Fruit fly (Drosophila melanogaster) whole organism, embryonic: ENCODE results near the gene CG16956.

Experiments
- Asciz ChIP-seq: fragments of 200-800 bp; sonication (Bioruptor generic); optimal IDR thresholded peaks from 2 replicates; lab custom pipeline; 2017; ENCODE audit warnings: missing biosample characterization, mild to moderate bottlenecking, missing genetic modification characterization, missing genetic modification reagents
- B-H1 ChIP-seq: fragments of 200-800 bp; sonication (Bioruptor generic); IDR thresholded peaks from 3 replicates; pipeline ENCODE4 v1.3.6; 2022; ENCODE audit warnings: missing biosample characterization, missing genetic modification characterization
- Blimp-1 ChIP-seq: fragments of 200-800 bp; sonication (Bioruptor generic); optimal IDR thresholded peaks from 3 replicates; lab custom pipeline; 2018; ENCODE audit warnings: missing biosample characterization, missing genetic modification characterization, mild to moderate bottlenecking, moderate library complexity, missing genetic modification reagents
- CG10209 ChIP-seq: fragments of 200-800 bp; sonication (Bioruptor generic); optimal IDR thresholded peaks from 3 replicates; lab custom pipeline; 2017; ENCODE audit warnings: missing biosample characterization, mild to moderate bottlenecking, missing genetic modification characterization, missing genetic modification reagents
- CG10431 ChIP-seq: fragments of 200-800 bp; sonication (Bioruptor generic); optimal IDR thresholded peaks from 3 replicates; lab custom pipeline; 2018; ENCODE audit warnings: missing biosample characterization, mild to moderate bottlenecking, missing genetic modification characterization
- CG10462 ChIP-seq: fragments of 200-800 bp; sonication (Bioruptor generic); optimal IDR thresholded peaks from 2 replicates; lab custom pipeline; 2016; ENCODE audit warnings: missing biosample characterization, missing genetic modification characterization
- CG11696 ChIP-seq: fragments of 200-800 bp; sonication (Bioruptor generic); IDR thresholded peaks from 2 replicates; pipeline ENCODE4 v1.3.6; 2022; ENCODE audit warnings: missing biosample characterization, missing genetic modification characterization
- CG14667 ChIP-seq: fragments of 200-800 bp; sonication (Bioruptor generic); IDR thresholded peaks from 2 replicates; pipeline ENCODE4 v1.3.6; 2022; ENCODE audit warnings: missing biosample characterization, missing genetic modification characterization
- CG17568 ChIP-seq: fragments of 200-800 bp; sonication (Bioruptor generic); optimal IDR thresholded peaks from 2 replicates; lab custom pipeline; 2018; ENCODE audit warnings: missing biosample characterization, mild to moderate bottlenecking, missing genetic modification characterization, moderate library complexity
- CG18599 ChIP-seq: fragments of 200-800 bp; sonication (Bioruptor generic); optimal IDR thresholded peaks from 3 replicates; lab custom pipeline; 2017; ENCODE audit warnings: missing biosample characterization, missing genetic modification characterization, mild to moderate bottlenecking, moderate library complexity, missing genetic modification reagents
- CG2889 ChIP-seq: fragments of 200-800 bp; sonication (Bioruptor generic); IDR thresholded peaks from 3 replicates; pipeline ENCODE4 v1.3.6; 2022; ENCODE audit warnings: missing biosample characterization, missing genetic modification characterization
- CG31365 ChIP-seq: fragments of 200-800 bp; sonication (Bioruptor generic); optimal IDR thresholded peaks from 2 replicates; lab custom pipeline; 2018; ENCODE audit warnings: missing biosample characterization, mild to moderate bottlenecking, missing genetic modification characterization
- CG32772 ChIP-seq: fragments of 200-800 bp; sonication (Bioruptor generic); IDR thresholded peaks from 2 replicates; pipeline ENCODE4 v1.3.6; 2022; ENCODE audit warnings: missing biosample characterization, missing genetic modification characterization
- CG3838 ChIP-seq: fragments of 200-800 bp; sonication (Bioruptor generic); optimal IDR thresholded peaks from 3 replicates; lab custom pipeline; 2016; ENCODE audit warnings: missing biosample characterization, missing genetic modification characterization
- CG3847 ChIP-seq: fragments of 200-800 bp; sonication (Bioruptor generic); IDR thresholded peaks from 2 replicates; pipeline ENCODE4 v1.3.6; 2022; ENCODE audit warnings: missing biosample characterization, missing genetic modification characterization
- CG4854 ChIP-seq: fragments of 200-800 bp; sonication (Bioruptor generic); optimal IDR thresholded peaks from 2 replicates; lab custom pipeline; 2016; ENCODE audit warnings: missing biosample characterization, missing genetic modification characterization, inconsistent platforms
- CG7987 ChIP-seq: fragments of 200-800 bp; sonication (Bioruptor generic); optimal IDR thresholded peaks from 2 replicates; lab custom pipeline; 2018; ENCODE audit warnings: missing biosample characterization, mild to moderate bottlenecking, missing genetic modification characterization, moderate library complexity
- CG9609 ChIP-seq: fragments of 200-800 bp; sonication (Bioruptor generic); optimal IDR thresholded peaks from 3 replicates; lab custom pipeline; 2016; ENCODE audit warnings: missing biosample characterization, missing genetic modification characterization
- Dad ChIP-seq: fragments of 200-800 bp; sonication (Bioruptor generic); optimal IDR thresholded peaks from 3 replicates; lab custom pipeline; 2016; ENCODE audit warnings: missing biosample characterization, missing genetic modification characterization
- Fer2 ChIP-seq: fragments of 200-800 bp; sonication (Bioruptor generic); optimal IDR thresholded peaks from 2 replicates; lab custom pipeline; 2018; ENCODE audit warnings: missing biosample characterization, mild to moderate bottlenecking, missing genetic modification characterization, moderate library complexity
- GATAe ChIP-seq: fragments of 200-800 bp; sonication (Bioruptor generic); conservative IDR thresholded peaks from 2 replicates; pipeline ENCODE4 v1.3.6; 2022; ENCODE audit warnings: missing biosample characterization, missing genetic modification characterization
- HHEX ChIP-seq: fragments of 200-800 bp; sonication (Bioruptor generic); optimal IDR thresholded peaks from 3 replicates; lab custom pipeline; 2017; ENCODE audit warnings: missing biosample characterization, mild to moderate bottlenecking, missing genetic modification characterization, missing genetic modification reagents
- HLH54F ChIP-seq: fragments of 200-800 bp; sonication (Bioruptor generic); optimal IDR thresholded peaks from 3 replicates; lab custom pipeline; 2016; ENCODE audit warnings: missing biosample characterization, missing genetic modification characterization
- Hr39 ChIP-seq: fragments of >200 bp; optimal IDR thresholded peaks from 2 replicates; lab custom pipeline; 2017
- Jarid2 ChIP-seq: fragments of 200-800 bp; sonication (Bioruptor generic); optimal IDR thresholded peaks from 3 replicates; lab custom pipeline; 2017; ENCODE audit warnings: mild to moderate bottlenecking, missing biosample characterization, missing genetic modification reagents, missing genetic modification characterization
- Mrtf ChIP-seq: fragments of 200-800 bp; sonication (Bioruptor generic); IDR thresholded peaks from 3 replicates; pipeline ENCODE4 v1.3.6; 2022; ENCODE audit warnings: missing biosample characterization, missing genetic modification characterization
- Oli ChIP-seq: fragments of 200-800 bp; sonication (Bioruptor generic); optimal IDR thresholded peaks from 2 replicates; lab custom pipeline; 2018; ENCODE audit warnings: missing biosample characterization, mild to moderate bottlenecking, missing genetic modification characterization, moderate library complexity
- Sin3A ChIP-seq: fragments of >200 bp; optimal IDR thresholded peaks from 2 replicates; lab custom pipeline; 2018
- Trl ChIP-seq, 3 experiments: fragments of >200 bp in 2 of 3; fragments of 200-800 bp in 1 of 3; sonication (Bioruptor generic) in 1 of 3; optimal IDR thresholded peaks; 2 replicates in 1 of 3; 3 replicates in 2 of 3; lab custom pipeline; 2016 to 2017; ENCODE audit warnings: missing biosample characterization in 1 of 3, missing genetic modification characterization in 1 of 3
- Xrp1 ChIP-seq: fragments of 200-800 bp; sonication (Bioruptor generic); IDR thresholded peaks from 2 replicates; pipeline ENCODE4 v1.3.6; 2022; ENCODE audit warnings: missing biosample characterization, missing genetic modification characterization
- ap ChIP-seq: fragments of 200-800 bp; sonication (Bioruptor generic); IDR thresholded peaks from 2 replicates; pipeline ENCODE4 v1.3.6; 2022; ENCODE audit warnings: missing biosample characterization, missing genetic modification characterization
- ato ChIP-seq: fragments of 200-800 bp; sonication (Bioruptor generic); IDR thresholded peaks from 2 replicates; pipeline ENCODE4 v1.3.6; 2022; ENCODE audit warnings: missing biosample characterization, missing genetic modification characterization; ENCODE audit not compliant: partially characterized antibody
- btn ChIP-seq: fragments of 200-800 bp; sonication (Bioruptor generic); optimal IDR thresholded peaks from 2 replicates; lab custom pipeline; 2016; ENCODE audit warnings: missing biosample characterization, missing genetic modification characterization
- caup ChIP-seq: fragments of 200-800 bp; sonication (Bioruptor generic); optimal IDR thresholded peaks from 3 replicates; lab custom pipeline; 2017; ENCODE audit warnings: missing biosample characterization, mild to moderate bottlenecking, missing genetic modification characterization, moderate library complexity; ENCODE audit not compliant: severe bottlenecking
- fd3F ChIP-seq: fragments of 200-800 bp; sonication (Bioruptor generic); optimal IDR thresholded peaks from 2 replicates; lab custom pipeline; 2018; ENCODE audit warnings: missing biosample characterization, mild to moderate bottlenecking, missing genetic modification characterization, moderate library complexity
- ftz-f1 ChIP-seq: fragments of 200-800 bp; sonication (Bioruptor generic); optimal IDR thresholded peaks from 2 replicates; lab custom pipeline; 2016; ENCODE audit warnings: missing biosample characterization, missing genetic modification characterization
- gcm ChIP-seq: fragments of 200-800 bp; sonication (Bioruptor generic); optimal IDR thresholded peaks from 2 replicates; lab custom pipeline; 2019; ENCODE audit warnings: missing biosample characterization, mild to moderate bottlenecking, missing genetic modification characterization, moderate library complexity
- ind ChIP-seq: fragments of 200-800 bp; sonication (Bioruptor generic); optimal IDR thresholded peaks from 3 replicates; lab custom pipeline; 2016; ENCODE audit warnings: missing biosample characterization, missing genetic modification characterization
- lola ChIP-seq, 3 experiments: fragments of >200 bp in 2 of 3; fragments of 200-800 bp in 1 of 3; sonication (Bioruptor generic) in 1 of 3; optimal IDR thresholded peaks; 2 replicates each; lab custom pipeline; 2017 to 2019; ENCODE audit warnings: missing biosample characterization in 3 of 3, missing genetic modification characterization in 3 of 3, mild to moderate bottlenecking in 1 of 3, moderate library complexity in 1 of 3
- luna ChIP-seq: fragments of 200-800 bp; sonication (Bioruptor generic); optimal IDR thresholded peaks from 2 replicates; lab custom pipeline; 2016; ENCODE audit warnings: missing biosample characterization, missing genetic modification characterization
- mirr ChIP-seq: fragments of 200-800 bp; sonication (Bioruptor generic); optimal IDR thresholded peaks from 3 replicates; lab custom pipeline; 2018; ENCODE audit warnings: missing biosample characterization, mild to moderate bottlenecking, missing genetic modification characterization
- nerfin-1 ChIP-seq: fragments of 200-800 bp; sonication (Bioruptor generic); optimal IDR thresholded peaks from 3 replicates; lab custom pipeline; 2019; ENCODE audit warnings: missing biosample characterization, mild to moderate bottlenecking, missing genetic modification characterization, moderate library complexity
- odd ChIP-seq: fragments of 200-800 bp; sonication (Bioruptor generic); optimal IDR thresholded peaks from 2 replicates; lab custom pipeline; 2017; ENCODE audit warnings: missing biosample characterization, mild to moderate bottlenecking, missing genetic modification characterization
- pho ChIP-seq: fragments of 200-800 bp; sonication (Bioruptor generic); optimal IDR thresholded peaks from 2 replicates; lab custom pipeline; 2016; ENCODE audit warnings: missing biosample characterization, missing genetic modification characterization
- shn ChIP-seq: fragments of 200-800 bp; sonication (Bioruptor generic); optimal IDR thresholded peaks from 3 replicates; lab custom pipeline; 2016; ENCODE audit warnings: missing biosample characterization, missing genetic modification characterization
- sima ChIP-seq: fragments of 200-800 bp; sonication (Bioruptor generic); optimal IDR thresholded peaks from 2 replicates; lab custom pipeline; 2016; ENCODE audit warnings: missing biosample characterization, missing genetic modification characterization
- sr ChIP-seq: fragments of 200-800 bp; sonication (Bioruptor generic); IDR thresholded peaks from 3 replicates; pipeline ENCODE4 v1.3.6; 2022; ENCODE audit warnings: missing biosample characterization, missing genetic modification characterization
- toy ChIP-seq: fragments of 200-800 bp; sonication (Bioruptor generic); IDR thresholded peaks from 2 replicates; pipeline ENCODE4 v1.3.6; 2022; ENCODE audit warnings: missing biosample characterization, missing genetic modification characterization
- zfh1 ChIP-seq: fragments of 200-800 bp; sonication (Bioruptor generic); IDR thresholded peaks from 3 replicates; pipeline ENCODE4 v1.3.6; 2022; ENCODE audit warnings: missing biosample characterization, missing genetic modification characterization

The CG16956 gene

dm6 chr2L:13373435-13374242 lies 40.7 kb downstream of the CG16956 start, which contains the start of the genes Bdp1 and CG6565 (continued):
- TF ChIP-seq CG2889 (peak; percentile 90), CG14667 (peak; percentile 91), CG17568 (no peak), B-H1 (GFP tag; lab: Robert Waterston, UW) (peak; percentile 94), Dad (GFP tag; lab: Kevin White, UChicago) (peak; percentile 98), zfh1 (GFP tag; lab: Robert Waterston, UW) (peak; percentile 94), pho (GFP tag; lab: Kevin White, UChicago) (peak; percentile 99), Sin3A (peak; percentile 91), odd (GFP tag; lab: Kevin White, UChicago) (peak; percentile 90), HHEX (GFP tag; lab: Kevin White, UChicago) (peak; percentile 97), luna (GFP tag; lab: Kevin White, UChicago) (peak; percentile 97), mirr (GFP tag; lab: Kevin White, UChicago) (peak; percentile 70), Trl (optimal IDR thresholded peaks at IDR 0.05; lab: Kevin White, UChicago) (no peak), Trl (GFP tag; optimal IDR thresholded peaks at IDR 0.05; lab: Kevin White, UChicago) (peak; percentile 98), sr (GFP tag; lab: Robert Waterston, UW) (peak; percentile 67; the same call in 1 of the 3 replicates), CG10209 (GFP tag; lab: Kevin White, UChicago) (peak; percentile 98), btn (GFP tag; lab: Kevin White, UChicago) (peak; percentile 96), Blimp-1 (GFP tag; lab: Kevin White, UChicago) (peak; percentile 92), CG3838 (GFP tag; lab: Kevin White, UChicago) (peak; percentile 95), ap (GFP tag; lab: Robert Waterston, UW) (peak; percentile 87), Asciz (GFP tag; lab: Kevin White, UChicago) (peak; percentile 93), GATAe (GFP tag; lab: Robert Waterston, UW) (peak; percentile 79), CG18599 (peak; percentile 95), CG7987 (peak; percentile 85), Xrp1 (peak; percentile 96), caup (GFP tag; lab: Kevin White, UChicago) (peak; percentile 95), Oli (tag; lab: Kevin White, UChicago) (peak; percentile 96), gcm (peak; percentile 90), lola (GFP tag; optimal IDR thresholded peaks at IDR 0.05; lab: Kevin White, UChicago) (peak in 1 of 3 experiments; percentile 97), sima (GFP tag; lab: Kevin White, UChicago) (peak; percentile 91), CG10462 (GFP tag; lab: Kevin White, UChicago) (peak; percentile 98), CG10431 (peak; percentile 82), ftz-f1 (peak; percentile 52), CG11696 (peak; percentile 57), Fer2 (tag; lab: Kevin White, UChicago) (peak; percentile 93), fd3F (GFP tag; lab: Kevin White, UChicago) (peak; percentile 95), Mrtf (peak; percentile 92), CG4854 (peak; percentile 97), nerfin-1 (tag; lab: Kevin White, UChicago) (peak; percentile 92), HLH54F (GFP tag; lab: Kevin White, UChicago) (peak; percentile 99), Jarid2 (GFP tag; lab: Kevin White, UChicago) (no peak), Hr39 (lab: Kevin White, UChicago) (no peak), CG3847 (GFP tag; lab: Robert Waterston, UW) (peak; percentile 98), CG32772 (GFP tag; lab: Robert Waterston, UW) (peak; percentile 96), CG31365 (tag; lab: Kevin White, UChicago) (peak; percentile 31), CG9609 (GFP tag; lab: Kevin White, UChicago) (peak; percentile 99), toy (peak; percentile 78), ind (GFP tag; lab: Kevin White, UChicago) (peak; percentile 98), shn (GFP tag; lab: Kevin White, UChicago) (peak; percentile 99), ato (GFP tag; lab: Robert Waterston, UW) (no peak)
